Fruit fly (Drosophila melanogaster) whole organism, pupa: ENCODE data around the gene CCHa2.

Source experiments
- CG10348 ChIP-seq: fragments of 200-800 bp; sonication (Bioruptor generic); IDR thresholded peaks from 2 replicates; pipeline ENCODE4 v1.3.6; 2022; ENCODE audit warnings: missing biosample characterization, missing genetic modification characterization
- CG12605 ChIP-seq: fragments of 200-800 bp; sonication (Bioruptor generic); IDR thresholded peaks from 2 replicates; pipeline ENCODE4 v1.3.6; 2022; ENCODE audit warnings: missing biosample characterization, missing genetic modification characterization
- CG34367 ChIP-seq: fragments of 200-800 bp; sonication (Bioruptor generic); optimal IDR thresholded peaks from 2 replicates; lab custom pipeline; 2018; ENCODE audit warnings: missing biosample characterization, mild to moderate bottlenecking, missing genetic modification characterization
- EcR ChIP-seq: fragments of 200-800 bp; sonication (Bioruptor generic); optimal IDR thresholded peaks from 3 replicates; lab custom pipeline; 2019; ENCODE audit warnings: missing biosample characterization, missing genetic modification characterization, mild to moderate bottlenecking, moderate library complexity, missing genetic modification reagents
- Snoo ChIP-seq: fragments of 200-800 bp; sonication (Bioruptor generic); optimal IDR thresholded peaks from 3 replicates; lab custom pipeline; 2017; ENCODE audit warnings: missing biosample characterization, mild to moderate bottlenecking, missing genetic modification characterization, inconsistent platforms
- rn ChIP-seq: fragments of 200-800 bp; sonication (Bioruptor generic); IDR thresholded peaks from 2 replicates; pipeline ENCODE4 v1.3.6; 2022; ENCODE audit warnings: missing biosample characterization, missing genetic modification characterization

DNA sequence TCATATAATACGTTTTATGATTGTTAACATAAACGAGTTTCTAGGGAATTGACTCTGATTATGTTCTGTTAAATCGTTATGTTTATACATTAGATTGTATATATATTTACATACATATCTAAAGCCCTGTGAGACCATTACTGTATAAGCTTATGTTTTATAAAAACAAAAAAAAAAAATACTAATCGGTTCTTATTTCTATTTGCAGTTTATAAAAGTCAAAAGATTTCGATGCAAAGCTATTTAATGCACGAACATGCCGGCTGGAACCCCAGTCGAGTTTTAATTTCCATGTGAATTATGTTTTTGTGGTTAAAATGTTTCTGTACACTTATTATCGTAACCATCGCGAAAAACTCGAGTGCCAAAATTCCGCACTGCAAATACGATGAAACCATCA, 41.6 kb downstream of the CCHa2 start, which contains the start of gene mthl12:
- TF ChIP-seq CG12605 (GFP tag; lab: Robert Waterston, UW) = no peak
- no peak for TF ChIP-seq rn
- no peak for TF ChIP-seq Snoo
- no peak for TF ChIP-seq CG34367 (tag; lab: Kevin White, UChicago)
- no peak for TF ChIP-seq EcR (GFP tag; lab: Kevin White, UChicago)
- no peak for TF ChIP-seq CG10348
